Worm (Caenorhabditis elegans) whole organism, L4 larva: ENCODE measurements around the gene nud-1.

ENCODE experiments used
- aly-2 ChIP-seq: sonication (generic microtip); optimal IDR thresholded peaks from 2 replicates; lab custom pipeline; 2018; ENCODE audit warnings: missing biosample characterization, missing genetic modification characterization
- ama-1 ChIP-seq: fragments of 150-350 bp; optimal IDR thresholded peaks from 2 replicates; lab custom pipeline; 2014; ENCODE audit warnings: inconsistent platforms, mixed read lengths
- ceh-28 ChIP-seq: fragments of 150-350 bp; optimal IDR thresholded peaks from 2 replicates; lab custom pipeline; 2014; ENCODE audit warnings: missing biosample characterization, missing genetic modification reagents, missing genetic modification characterization
- ceh-82 ChIP-seq: sonication (generic microtip); optimal IDR thresholded peaks from 2 replicates; lab custom pipeline; 2017; ENCODE audit warnings: missing biosample characterization, missing genetic modification characterization
- dmd-6 ChIP-seq: fragments of 200-800 bp; sonication (Bioruptor generic); IDR thresholded peaks from 2 replicates; pipeline ENCODE4 v1.3.6; 2022; ENCODE audit warnings: missing genetic modification reagents, missing genetic modification characterization, missing compliant biosample characterization
- fkh-10 ChIP-seq: fragments of 150-350 bp; optimal IDR thresholded peaks from 2 replicates; lab custom pipeline; 2014; ENCODE audit warnings: missing biosample characterization, missing genetic modification reagents, missing genetic modification characterization
- gei-8 ChIP-seq: fragments of 200-800 bp; sonication (Bioruptor generic); optimal IDR thresholded peaks from 2 replicates; lab custom pipeline; 2018; ENCODE audit warnings: mild to moderate bottlenecking, missing genetic modification characterization, missing compliant biosample characterization
- nhr-6 ChIP-seq: fragments of 150-350 bp; optimal IDR thresholded peaks from 2 replicates; lab custom pipeline; 2014; ENCODE audit warnings: missing biosample characterization, missing genetic modification characterization
- pha-4 ChIP-seq, 2 experiments: fragments of 150-350 bp in 1 of 2; fragments of 200-800 bp in 1 of 2; sonication (Bioruptor generic) in 1 of 2; IDR thresholded peaks in 1 of 2; optimal IDR thresholded peaks in 1 of 2; 2 replicates each; pipeline versions ENCODE4 v1.3.6 to Lab custom; 2014 to 2022; ENCODE audit warnings: missing genetic modification characterization in 2 of 2, missing genetic modification reagents in 2 of 2, missing biosample characterization in 1 of 2, missing compliant biosample characterization in 1 of 2
- pqm-1 ChIP-seq: sonication (generic microtip); optimal IDR thresholded peaks from 2 replicates; lab custom pipeline; 2017; ENCODE audit warnings: missing biosample characterization, missing genetic modification characterization
- saeg-2 ChIP-seq: fragments of 200-800 bp; sonication (Bioruptor generic); IDR thresholded peaks from 2 replicates; pipeline ENCODE4 v1.3.6; 2022; ENCODE audit warnings: missing genetic modification reagents, missing genetic modification characterization, missing compliant biosample characterization
- sdz-12 ChIP-seq: fragments of 200-800 bp; sonication (Bioruptor generic); optimal IDR thresholded peaks from 2 replicates; lab custom pipeline; 2018; ENCODE audit warnings: mild to moderate bottlenecking, missing genetic modification characterization, missing compliant biosample characterization
- ztf-11 ChIP-seq: fragments of 150-350 bp; optimal IDR thresholded peaks from 2 replicates; lab custom pipeline; 2014; ENCODE audit warnings: missing biosample characterization, missing genetic modification characterization

DNA sequence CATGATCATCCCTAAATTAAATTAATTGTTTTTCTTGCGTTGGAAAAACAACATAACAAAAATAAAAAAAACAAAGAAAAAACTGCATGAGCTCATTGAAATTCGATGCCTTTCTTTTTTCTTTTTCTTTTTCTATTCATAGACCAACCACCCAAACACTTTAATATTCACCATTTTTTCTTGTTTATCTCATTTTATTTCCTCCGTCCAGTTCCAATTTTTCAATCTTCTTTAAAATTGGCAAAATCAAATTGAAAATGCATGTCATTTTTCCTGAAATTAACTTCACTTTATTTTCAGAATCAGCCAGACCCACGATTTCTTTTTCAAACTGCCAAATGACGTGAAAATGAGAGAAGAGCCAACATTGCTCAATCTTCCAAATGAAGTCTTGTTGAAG, 44.5 kb downstream of the nud-1 start, which contains the start of gene T03F6.4:
- TF ChIP-seq nhr-6 (tag; lab: Kevin White, UChicago), result no peak
- TF ChIP-seq saeg-2, result no peak
- no peak for TF ChIP-seq gei-8
- TF ChIP-seq dmd-6 (GFP tag; lab: Robert Waterston, UW), result no peak
- no peak for TF ChIP-seq ama-1
- TF ChIP-seq aly-2, result no peak
- TF ChIP-seq pha-4 (GFP tag; IDR thresholded peaks at IDR 0.05; lab: Robert Waterston, UW), result no peak
- no peak for TF ChIP-seq pha-4 (tag; optimal IDR thresholded peaks at IDR 0.05; lab: Kevin White, UChicago)
- TF ChIP-seq ceh-82 (tag; lab: Kevin White, UChicago), result no peak
- no peak for TF ChIP-seq fkh-10 (GFP tag; lab: Kevin White, UChicago)
- TF ChIP-seq pqm-1, result no peak
- no peak for TF ChIP-seq ceh-28 (tag; lab: Kevin White, UChicago)
- TF ChIP-seq sdz-12 (GFP tag; lab: Kevin White, UChicago), result no peak
- no peak for TF ChIP-seq ztf-11 (tag; lab: Kevin White, UChicago)
